Fruit fly (Drosophila melanogaster) S2 (cell line): Measurements from ENCODE around the gene Pex7.

Experiments used
- CG8478 ChIP-seq: fragments of >200 bp; optimal IDR thresholded peaks from 2 replicates; lab custom pipeline; 2018
- CTCF ChIP-seq, 2 experiments: fragments of >200 bp; optimal IDR thresholded peaks; 2 replicates each; lab custom pipeline; 2018

DNA sequence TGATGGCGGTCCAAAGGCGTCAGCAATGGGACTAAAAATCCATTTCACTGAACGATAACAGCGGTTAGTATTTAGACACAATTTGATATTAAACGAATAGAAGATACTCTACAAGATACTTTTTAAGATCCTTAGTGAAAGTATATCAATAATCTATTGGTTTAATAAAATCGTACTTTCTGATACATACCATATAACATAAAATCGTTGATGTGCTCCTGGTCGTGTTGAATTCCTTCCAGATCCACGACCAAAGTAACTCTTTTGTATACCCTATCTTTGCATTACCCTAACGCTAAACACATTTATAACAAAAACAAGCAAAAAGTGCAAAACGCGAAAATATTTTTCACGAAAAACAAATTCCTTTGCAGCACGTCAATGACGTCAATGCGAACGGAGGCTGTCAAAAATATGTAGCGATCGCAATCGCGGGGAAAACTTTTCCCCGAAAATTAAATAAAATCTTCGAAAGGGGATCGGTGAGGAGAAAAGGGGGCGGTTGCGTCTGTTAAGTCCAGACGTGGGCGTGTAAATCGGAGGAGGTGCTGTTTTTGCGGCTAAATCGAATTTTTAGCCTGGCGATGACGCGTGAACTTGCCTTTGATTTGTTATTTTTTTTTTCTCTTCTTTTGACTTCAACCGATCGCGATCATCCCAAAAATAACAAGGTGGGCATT lies 8.4 kb downstream of the Pex7 start:
- TF ChIP-seq CTCF (optimal IDR thresholded peaks at IDR 0.05; lab: Kevin White, UChicago) (no peak), CG8478 (lab: Kevin White, UChicago) (no peak)
